Worm (Caenorhabditis elegans): ENCODE data around the gene Y49A3A.3.

Gene Y49A3A.3

DNA sequence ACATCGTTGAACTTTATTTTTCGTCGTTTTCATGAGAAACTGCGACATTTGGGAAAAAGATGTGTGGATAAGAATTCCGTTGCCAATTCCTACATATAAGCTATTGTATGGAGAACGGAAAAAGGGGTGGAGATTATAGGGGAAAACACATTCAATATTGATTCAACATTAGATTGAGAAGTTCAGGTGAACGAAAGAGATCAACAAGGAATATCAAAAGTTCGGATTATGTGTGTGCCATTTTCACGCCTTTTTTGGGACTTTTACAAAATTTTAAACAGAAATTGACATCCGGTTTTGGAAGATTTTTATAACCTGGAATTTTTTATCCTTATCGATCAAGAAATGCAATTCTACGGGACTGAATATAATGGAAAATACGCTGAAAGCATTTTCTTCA, 26.4 kb upstream of the Y49A3A.3 start, which contains the start of gene F47B8.5:
Gene F47B8.5, minus strand, starts transcription at position 101 of the 400 bp plus-strand sequence.
- no peak for TF ChIP-seq unc-62 (GFP tag; optimal IDR thresholded peaks at IDR 0.05)

DNA sequence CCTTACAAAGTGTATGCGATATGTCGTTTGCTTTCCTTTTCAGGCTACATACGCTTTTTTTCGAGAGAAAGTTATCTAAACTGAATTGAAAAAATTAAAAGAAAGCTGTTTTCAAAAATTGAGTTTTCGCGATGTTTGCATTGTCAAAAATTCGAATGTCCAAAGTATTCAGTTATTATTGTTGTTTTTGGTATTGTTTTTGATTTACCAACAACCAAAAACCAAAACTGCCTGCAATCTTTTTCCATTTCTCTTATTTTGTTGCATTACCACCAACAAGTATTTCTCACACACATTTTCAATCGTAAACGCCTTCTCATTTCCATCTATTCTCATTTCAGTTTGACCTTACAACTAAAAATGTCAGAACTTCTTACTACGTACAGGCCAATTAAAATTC, 25.4 kb upstream of the Y49A3A.3 start, which contains the start of gene pepm-1:
Gene pepm-1, plus strand, starts transcription at position 301 of the 400 bp plus-strand sequence.
- TF ChIP-seq unc-62 (GFP tag; optimal IDR thresholded peaks at IDR 0.05): no peak

DNA sequence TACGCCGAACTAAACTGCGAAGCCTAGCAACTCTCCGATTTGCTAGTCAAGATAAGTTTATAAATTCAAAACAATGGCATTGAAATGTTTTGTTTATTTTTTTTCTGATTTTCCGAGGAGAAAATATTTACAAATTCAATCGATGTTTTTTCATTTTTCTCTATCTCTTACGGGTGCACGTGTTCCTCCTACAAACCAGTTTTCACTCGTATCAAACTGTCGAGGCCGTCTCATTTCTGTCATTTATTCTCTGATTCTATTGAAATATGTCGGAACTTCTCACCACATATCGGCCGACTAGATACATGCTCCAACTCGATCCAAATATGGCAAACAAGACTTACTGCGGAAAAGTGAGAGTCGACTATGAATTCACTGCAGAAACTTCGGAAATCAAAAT, 22.7 kb upstream of the Y49A3A.3 start, which contains the start of gene F47B8.8:
Gene F47B8.8, plus strand, starts transcription at position 257 of the 400 bp plus-strand sequence.
- TF ChIP-seq unc-62 (GFP tag; optimal IDR thresholded peaks at IDR 0.05): no peak

DNA sequence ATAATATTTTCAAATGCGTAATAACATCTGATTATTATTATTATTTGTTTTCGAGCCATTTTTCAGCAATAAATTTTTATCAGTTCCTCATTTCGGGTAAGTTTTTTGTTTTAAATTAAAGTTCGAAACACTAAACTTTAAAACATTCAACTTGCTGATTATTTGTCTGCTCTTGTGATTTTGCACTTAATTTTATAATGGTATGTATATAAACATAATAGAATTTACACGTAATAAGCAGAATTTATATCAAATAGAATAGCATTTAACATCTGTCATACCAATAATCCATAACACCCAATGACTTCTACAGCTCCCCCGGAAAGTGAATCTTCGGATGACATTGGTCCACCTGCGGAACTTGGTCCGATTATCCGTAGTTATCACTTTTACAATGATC, 21.1 kb upstream of the Y49A3A.3 start, which contains the start of gene srm-4:
Gene srm-4, plus strand, starts transcription at position 301 of the 400 bp plus-strand sequence.
- no peak for TF ChIP-seq unc-62 (GFP tag; optimal IDR thresholded peaks at IDR 0.05)

DNA sequence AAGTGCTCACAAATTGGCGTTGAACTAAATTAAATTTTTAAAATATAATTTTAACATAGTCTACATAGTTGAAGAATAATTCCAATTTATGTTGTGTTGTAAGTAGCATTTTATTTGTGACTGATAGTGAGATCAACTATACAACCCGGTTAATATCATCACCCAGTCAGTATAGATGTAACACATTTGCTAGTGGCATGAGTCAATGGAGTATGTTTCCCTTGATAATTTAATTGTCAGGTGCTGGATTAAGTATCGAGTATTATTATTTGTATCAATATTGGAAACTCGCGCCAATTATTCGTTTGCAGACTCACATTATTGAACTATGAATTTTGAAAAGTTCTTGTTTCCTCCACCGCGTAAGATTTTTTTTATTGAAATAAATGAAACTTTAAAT, 19.3 kb upstream of the Y49A3A.3 start, which contains the start of gene srm-5:
Gene srm-5, plus strand, starts transcription at position 301 of the 400 bp plus-strand sequence.
- TF ChIP-seq unc-62 (GFP tag; optimal IDR thresholded peaks at IDR 0.05): no peak

DNA sequence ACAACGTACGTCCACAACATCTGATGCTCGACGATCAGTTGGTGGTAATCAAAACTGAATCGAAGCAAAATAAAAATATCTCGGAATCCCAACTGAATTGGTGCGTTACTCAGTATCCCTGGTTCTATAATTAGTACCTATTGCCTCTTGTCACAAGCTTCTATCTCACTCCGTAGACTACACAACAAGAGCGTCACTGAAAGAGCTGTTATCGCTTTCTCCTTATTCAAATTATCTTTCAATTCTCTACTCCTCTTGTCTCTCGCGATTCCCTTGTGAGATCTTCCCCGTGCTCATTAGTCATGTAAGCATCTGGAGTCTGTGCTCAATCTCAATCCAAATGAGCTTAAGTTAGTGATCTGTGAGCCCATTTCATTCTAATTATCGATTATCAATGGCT, 17.6 kb upstream of the Y49A3A.3 start, which contains the start of gene srm-6:
Gene srm-6, plus strand, starts transcription at position 301 of the 400 bp plus-strand sequence.
- no peak for TF ChIP-seq unc-62 (GFP tag; optimal IDR thresholded peaks at IDR 0.05)

DNA sequence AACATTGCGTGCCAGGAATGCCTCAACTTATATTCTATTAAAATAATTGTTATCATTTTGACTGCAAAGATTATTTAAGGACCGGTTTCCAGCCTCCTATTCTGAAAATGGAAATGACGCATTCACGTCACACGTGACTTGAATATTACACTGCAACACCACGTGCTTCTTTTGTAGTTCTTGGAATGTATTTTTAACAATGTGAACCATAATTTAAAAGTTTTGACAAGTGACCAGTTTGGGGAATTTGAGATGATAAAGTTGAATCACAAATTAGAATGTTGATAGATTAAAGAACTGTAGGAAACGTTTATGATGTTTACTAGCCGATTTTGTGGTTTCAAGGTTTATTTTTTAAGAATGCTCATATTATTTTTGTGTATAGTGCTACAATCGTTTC, 12.5 kb upstream of the Y49A3A.3 start, which contains the start of gene F47B8.10:
Gene F47B8.10, plus strand, starts transcription at position 301 of the 400 bp plus-strand sequence.
- no peak for TF ChIP-seq unc-62 (GFP tag; optimal IDR thresholded peaks at IDR 0.05)

DNA sequence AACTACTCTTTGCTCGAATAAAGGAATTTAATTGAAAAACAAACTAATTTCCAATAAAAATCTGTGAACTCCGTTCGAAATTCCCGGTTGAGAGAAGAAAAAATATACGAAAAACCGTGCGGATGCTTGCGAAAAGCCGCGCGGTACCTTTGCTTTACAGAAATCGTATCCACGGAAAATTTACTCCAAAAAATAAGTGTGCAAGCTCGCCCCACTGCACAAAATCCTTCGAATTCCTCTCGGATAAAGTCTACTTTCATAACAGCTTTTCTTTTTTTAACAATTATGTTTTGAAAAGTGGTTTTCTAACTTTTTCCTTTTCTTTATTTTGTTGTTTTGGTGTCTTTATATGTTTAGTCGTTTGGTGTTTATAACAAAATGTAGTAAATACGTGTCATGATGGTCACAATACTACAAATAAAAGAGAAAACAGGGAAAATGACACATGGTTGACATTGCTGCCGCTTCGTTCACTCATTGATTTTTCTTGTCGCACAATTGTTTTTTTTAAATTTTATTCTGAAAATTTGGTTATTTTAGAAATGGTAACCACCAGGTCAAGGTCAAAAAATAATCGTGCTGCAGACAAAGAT, 6.9 kb upstream of the Y49A3A.3 start, which contains the start of gene cept-2:
Gene cept-2, plus strand, starts transcription at position 533 of the 593 bp plus-strand sequence.
- TF ChIP-seq unc-62 (GFP tag; optimal IDR thresholded peaks at IDR 0.05): no peak

DNA sequence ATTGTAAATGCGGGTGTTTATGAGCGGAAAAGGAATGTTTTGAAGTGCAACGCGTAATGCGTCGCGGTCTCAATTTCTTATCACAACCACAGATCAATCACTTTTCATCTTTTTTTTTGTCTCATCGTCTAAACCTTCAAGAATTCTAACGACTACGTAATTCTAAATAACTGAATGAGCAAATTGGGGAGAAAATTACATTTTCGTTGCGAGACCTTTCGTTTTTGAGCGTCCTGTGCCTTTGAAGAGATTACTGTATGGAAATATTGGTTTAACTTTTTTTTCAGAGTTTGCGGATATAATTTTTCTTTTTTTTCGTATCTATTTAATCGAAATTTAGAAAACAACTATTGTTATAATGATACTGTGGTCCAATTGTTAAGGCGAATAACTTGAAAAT, 3.7 kb upstream of the Y49A3A.3 start:
- TF ChIP-seq unc-62 (GFP tag; optimal IDR thresholded peaks at IDR 0.05): no peak

DNA sequence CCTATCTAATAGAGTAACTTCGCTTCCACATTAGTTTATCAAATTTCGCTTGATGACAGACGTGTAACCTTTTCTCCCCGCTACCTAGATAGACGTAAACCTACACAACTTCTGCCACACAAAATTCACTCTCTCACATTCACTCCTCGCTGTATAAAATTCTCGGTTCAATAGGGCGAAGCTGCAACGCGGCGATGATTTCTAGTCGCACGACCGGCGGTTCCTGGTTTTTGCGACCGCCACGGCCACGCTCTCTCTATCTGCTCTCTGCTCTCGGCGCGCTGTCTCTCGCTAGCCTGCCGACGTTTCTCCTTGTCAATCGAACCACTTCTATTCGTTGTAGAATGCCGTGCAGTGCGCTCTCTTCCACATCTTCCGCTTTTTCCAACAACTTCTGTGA, 3.3 kb upstream of the Y49A3A.3 start:
- TF ChIP-seq unc-62 (GFP tag; optimal IDR thresholded peaks at IDR 0.05): no peak

DNA sequence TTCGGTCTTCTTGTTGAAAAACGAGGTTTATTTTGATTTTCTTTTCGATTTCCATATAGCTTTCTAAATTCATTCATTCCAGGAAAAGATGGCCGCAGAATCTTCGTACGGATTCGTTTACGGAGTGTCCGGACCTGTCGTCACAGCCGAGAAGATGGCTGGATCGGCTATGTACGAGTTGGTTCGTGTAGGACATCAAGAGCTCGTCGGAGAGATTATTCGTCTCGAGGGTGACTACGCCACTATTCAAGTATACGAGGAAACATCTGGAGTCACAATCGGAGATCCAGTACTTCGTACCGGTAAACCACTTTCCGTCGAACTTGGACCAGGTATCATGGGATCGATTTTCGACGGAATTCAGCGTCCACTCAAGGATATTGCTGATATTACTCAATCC, 2.6 kb upstream of the Y49A3A.3 start, which contains the start of gene vha-13:
Gene vha-13, plus strand, starts transcription at position 81 of the 400 bp plus-strand sequence.
- TF ChIP-seq unc-62 (GFP tag; optimal IDR thresholded peaks at IDR 0.05): no peak

DNA sequence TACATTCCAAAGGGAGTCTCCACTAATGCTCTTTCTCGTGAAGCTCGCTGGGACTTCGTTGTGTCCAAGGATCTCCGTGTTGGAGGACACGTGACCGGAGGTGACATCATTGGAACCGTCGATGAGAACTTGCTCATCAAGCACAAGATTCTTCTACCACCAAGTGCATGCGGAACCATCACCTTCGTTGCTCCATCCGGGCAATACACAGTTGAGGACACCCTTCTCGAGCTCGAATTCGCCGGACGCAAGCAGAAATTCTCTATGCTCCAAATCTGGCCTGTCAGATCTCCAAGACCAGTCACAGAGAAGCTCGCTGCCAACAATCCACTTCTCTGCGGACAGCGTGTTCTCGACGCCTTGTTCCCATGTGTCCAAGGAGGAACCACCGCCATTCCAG, 2.2 kb upstream of the Y49A3A.3 start:
- TF ChIP-seq unc-62 (GFP tag; optimal IDR thresholded peaks at IDR 0.05): no peak

DNA sequence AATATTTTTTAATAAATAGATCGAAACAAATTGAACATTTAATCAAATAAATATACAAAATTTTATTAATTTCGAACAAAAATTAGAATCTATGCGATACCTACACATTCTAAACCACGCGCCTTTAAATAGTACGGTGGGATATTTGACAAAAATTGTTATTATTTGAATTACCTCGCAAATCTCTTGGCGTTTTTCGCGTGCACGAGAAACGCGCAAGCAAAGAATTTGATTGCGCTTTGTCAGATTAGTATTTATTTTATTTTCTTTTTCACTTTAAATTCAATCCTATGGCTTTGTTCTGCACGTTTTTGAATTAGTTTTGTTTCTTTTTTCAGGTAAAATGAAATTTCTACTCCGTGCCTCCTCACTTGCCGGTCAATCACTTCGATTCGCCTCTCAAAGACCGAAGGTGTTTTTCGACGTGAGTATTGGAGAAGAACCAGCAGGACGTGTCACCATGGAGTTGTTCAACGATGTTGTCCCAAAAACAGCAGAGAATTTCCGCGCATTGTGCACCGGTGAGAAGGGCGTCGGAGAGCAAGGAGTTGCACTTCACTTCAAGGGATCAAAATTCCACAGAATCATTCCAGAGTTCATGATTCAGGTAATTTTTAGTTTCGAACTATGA, 1.6 kb downstream of the Y49A3A.3 start, which contains the start of gene cyn-1:
Gene cyn-1, plus strand, starts transcription at position 339 of the 631 bp plus-strand sequence.
- TF ChIP-seq unc-62 (GFP tag; optimal IDR thresholded peaks at IDR 0.05): no peak

DNA sequence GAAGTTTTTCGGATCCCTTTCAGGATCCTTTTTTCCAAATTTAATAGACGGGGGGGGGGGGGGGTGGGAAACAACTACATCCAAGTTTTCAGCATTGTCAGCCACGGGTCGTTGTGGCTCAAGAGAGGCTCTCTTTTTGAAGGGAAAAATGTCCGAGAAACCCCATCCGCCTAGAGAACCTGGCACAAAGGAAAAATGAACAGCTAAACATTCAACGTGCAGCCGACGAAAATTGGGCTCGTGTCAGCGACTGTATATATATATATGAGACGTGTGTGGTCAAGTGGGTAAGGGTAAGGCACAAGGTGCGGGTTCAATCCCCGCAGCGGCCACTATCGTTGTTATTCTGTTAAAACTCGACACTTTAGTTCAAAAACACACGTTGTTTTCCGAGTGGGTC, 4.4 kb downstream of the Y49A3A.3 start, which contains the start of gene Y49A3A.4:
Gene Y49A3A.4, minus strand, starts transcription at position 314 of the 400 bp plus-strand sequence.
- TF ChIP-seq unc-62 (GFP tag; optimal IDR thresholded peaks at IDR 0.05): no peak

DNA sequence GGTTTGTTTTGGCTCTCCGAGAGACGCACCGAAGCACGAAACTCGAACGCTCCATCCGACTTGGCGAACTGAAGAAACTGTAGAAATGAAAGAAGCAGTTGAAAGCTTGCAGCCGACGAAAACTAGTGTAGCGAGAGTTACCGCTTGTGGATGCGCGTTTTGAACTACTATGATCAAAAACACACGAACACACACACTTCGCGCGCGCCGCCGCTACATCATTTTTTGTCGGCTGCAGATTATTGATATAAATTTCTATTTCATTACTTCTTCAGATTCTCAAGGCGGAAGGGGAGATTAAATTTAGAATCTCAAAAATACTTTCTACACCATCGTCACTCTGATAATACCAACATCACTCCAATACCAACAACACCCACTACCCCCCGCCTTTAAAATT, 7.8 kb downstream of the Y49A3A.3 start:
- no peak for TF ChIP-seq unc-62 (GFP tag; optimal IDR thresholded peaks at IDR 0.05)

DNA sequence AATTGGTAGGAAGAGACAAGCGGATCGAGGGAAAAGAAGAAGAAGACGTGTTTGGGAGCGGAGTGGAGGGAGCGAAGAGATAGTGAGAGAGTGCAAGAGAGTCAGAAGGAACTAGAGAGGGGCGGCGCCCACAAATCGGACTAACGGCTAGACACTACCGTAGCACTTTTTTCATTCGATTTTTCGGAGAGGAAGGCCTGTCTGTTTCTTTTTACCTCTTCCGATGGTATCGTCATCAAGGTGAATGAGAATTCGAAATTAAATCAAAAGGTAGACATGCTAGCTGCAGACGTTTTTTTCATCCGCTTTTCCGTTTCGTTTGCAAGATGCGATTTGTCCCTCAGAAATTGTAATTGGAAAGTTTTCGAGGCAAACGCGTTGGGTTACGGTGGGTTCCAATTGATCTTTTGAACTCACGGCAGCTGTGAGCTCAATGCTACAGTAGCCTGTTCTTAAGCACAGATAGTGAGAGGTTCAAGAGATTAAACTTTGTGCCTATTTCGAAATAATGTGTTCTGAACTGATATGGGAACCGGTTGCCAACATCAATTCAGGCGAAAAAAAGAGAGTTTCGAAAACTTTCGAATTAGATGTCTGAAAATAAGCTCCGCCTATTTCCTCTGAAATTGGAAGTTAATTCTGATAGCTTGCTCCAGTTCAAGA, 10.5 kb downstream of the Y49A3A.3 start:
- no peak for TF ChIP-seq unc-62 (GFP tag; optimal IDR thresholded peaks at IDR 0.05)
